Worm (Caenorhabditis elegans): ENCODE measurements around the gene rpb-4.

rpb-4 gene

ce11 chrII:7341572-7342303 is 32.6 kb upstream of the rpb-4 start:
- TF ChIP-seq ceh-27 (GFP tag; optimal IDR thresholded peaks at IDR 0.05): no peak
- TF ChIP-seq ztf-26 (tag; optimal IDR thresholded peaks at IDR 0.05): peak; percentile 6
- TF ChIP-seq nfyb-1 (GFP tag; IDR thresholded peaks at IDR 0.05): no peak
- TF ChIP-seq him-1 (tag; optimal IDR thresholded peaks at IDR 0.05): no peak

DNA sequence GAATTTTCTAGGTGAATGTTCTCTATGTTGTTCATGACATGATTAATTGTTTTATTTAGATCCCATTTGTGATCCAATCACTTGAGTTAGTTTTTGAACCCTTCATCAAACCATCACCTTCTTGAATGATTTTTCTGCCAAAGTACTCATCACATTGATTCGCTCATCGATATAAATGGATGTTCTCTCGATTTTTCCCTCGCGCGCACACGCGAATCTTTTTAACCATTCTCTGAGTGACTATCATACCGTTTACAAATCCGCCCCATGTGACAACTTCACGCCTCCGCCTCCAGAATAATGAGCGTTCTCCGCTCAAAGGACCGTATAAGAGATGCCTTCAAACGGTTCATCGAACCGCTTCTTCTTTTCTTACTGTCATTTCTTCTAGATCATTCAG is 31.4 kb upstream of the rpb-4 start:
- TF ChIP-seq lin-26 (GFP tag; IDR thresholded peaks at IDR 0.05) (peak; percentile 39; the same call in 1 of the 2 replicates), C06A6.2 (GFP tag; conservative IDR thresholded peaks at IDR 0.05) (peak; percentile 49; the same call in 1 of the 2 replicates), lsy-27 (tag; optimal IDR thresholded peaks at IDR 0.05; ENCODE audit: borderline replicate concordance, insufficient read depth) (no peak)

ce11 chrII:7343668-7344067 is 30.6 kb upstream of the rpb-4 start:
- TF ChIP-seq chd-7 (tag; optimal IDR thresholded peaks at IDR 0.05): peak; percentile 13
- TF ChIP-seq athp-1 (tag; optimal IDR thresholded peaks at IDR 0.05): no peak
- peak; percentile 24 for TF ChIP-seq ama-1 (optimal IDR thresholded peaks at IDR 0.05)
- TF ChIP-seq ama-1 (GFP tag; optimal IDR thresholded peaks at IDR 0.05): no peak
- TF ChIP-seq gei-17 (GFP tag; optimal IDR thresholded peaks at IDR 0.05): no peak
- no peak for TF ChIP-seq cebp-1 (GFP tag; IDR thresholded peaks at IDR 0.05)
- TF ChIP-seq cebp-1 (tag; optimal IDR thresholded peaks at IDR 0.05): peak; percentile 1

ce11 chrII:7345858-7346257 is 28.4 kb upstream of the rpb-4 start:
- TF ChIP-seq dpff-1 (tag; optimal IDR thresholded peaks at IDR 0.05): no peak
- no peak for TF ChIP-seq C17E4.6 (GFP tag; IDR thresholded peaks at IDR 0.05)
- TF ChIP-seq ceh-40 (GFP tag; IDR thresholded peaks at IDR 0.05): no peak
- TF ChIP-seq sdz-38 (tag; optimal IDR thresholded peaks at IDR 0.05): no peak
- TF ChIP-seq ceh-100 (GFP tag; IDR thresholded peaks at IDR 0.05): no peak
- TF ChIP-seq F33H1.4 (GFP tag; IDR thresholded peaks at IDR 0.05): no peak
- no peak for TF ChIP-seq repo-1 (tag; optimal IDR thresholded peaks at IDR 0.05)
- TF ChIP-seq D2030.7 (GFP tag; IDR thresholded peaks at IDR 0.05): no peak
- TF ChIP-seq let-607 (tag; optimal IDR thresholded peaks at IDR 0.05): no peak
- no peak for TF ChIP-seq Y53G8AR.9 (GFP tag; conservative IDR thresholded peaks at IDR 0.05)
- TF ChIP-seq ekl-4 (GFP tag; IDR thresholded peaks at IDR 0.05): no peak

DNA sequence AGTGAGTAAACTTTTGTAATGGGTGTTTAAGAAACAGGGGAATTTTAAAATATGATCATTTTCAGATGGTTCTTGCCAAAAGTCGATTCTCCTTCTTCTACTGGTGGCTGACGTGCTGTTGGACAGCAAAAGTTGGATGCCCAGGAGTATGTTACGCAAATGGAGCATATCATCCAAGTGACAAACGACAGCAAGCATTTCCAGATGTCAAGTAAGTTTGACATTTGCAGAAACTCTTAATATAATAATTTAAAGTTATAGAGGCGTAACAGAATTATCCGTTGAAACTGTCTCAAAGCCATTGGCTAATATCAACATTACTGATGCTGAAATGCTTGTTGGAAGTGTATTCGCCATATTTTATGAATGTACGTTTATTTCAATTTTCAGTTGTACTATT is 26.2 kb upstream of the rpb-4 start:
- no peak for TF ChIP-seq nfya-1 (tag; optimal IDR thresholded peaks at IDR 0.05; ENCODE audit: borderline replicate concordance, insufficient read depth)
- no peak for TF ChIP-seq fkh-3 (tag; optimal IDR thresholded peaks at IDR 0.05)
- no peak for TF ChIP-seq F57A8.1 (GFP tag; optimal IDR thresholded peaks at IDR 0.05)
- no peak for TF ChIP-seq dpff-1 (tag; optimal IDR thresholded peaks at IDR 0.05)
- TF ChIP-seq snpc-3.4 (tag; optimal IDR thresholded peaks at IDR 0.05): no peak
- TF ChIP-seq C06A6.2 (GFP tag; conservative IDR thresholded peaks at IDR 0.05): no peak
- TF ChIP-seq ztf-25 (GFP tag; IDR thresholded peaks at IDR 0.05): no peak
- no peak for TF ChIP-seq nhr-80 (tag; optimal IDR thresholded peaks at IDR 0.05)
- TF ChIP-seq repo-1 (tag; optimal IDR thresholded peaks at IDR 0.05): no peak
- TF ChIP-seq aptf-2 (GFP tag; conservative IDR thresholded peaks at IDR 0.05): no peak
- no peak for TF ChIP-seq T26A5.8 (tag; optimal IDR thresholded peaks at IDR 0.05)
- TF ChIP-seq attf-6 (GFP tag; IDR thresholded peaks at IDR 0.05): no peak
- TF ChIP-seq tbx-9 (tag; optimal IDR thresholded peaks at IDR 0.05; ENCODE audit: borderline replicate concordance): no peak
- no peak for TF ChIP-seq rcor-1 (GFP tag; IDR thresholded peaks at IDR 0.05)
- TF ChIP-seq lsl-1 (GFP tag; optimal IDR thresholded peaks at IDR 0.05): no peak
- TF ChIP-seq gei-17 (GFP tag; optimal IDR thresholded peaks at IDR 0.05): no peak
- no peak for TF ChIP-seq D2030.7 (GFP tag; IDR thresholded peaks at IDR 0.05)

All from whole organism, young adult.